Worm (Caenorhabditis elegans) whole organism, young adult: ENCODE results near the gene Y102A11A.2.

Experiments used
- B0336.3 ChIP-seq: fragments of 200-800 bp; sonication (Bioruptor generic); IDR thresholded peaks from 2 replicates; pipeline ENCODE4 v1.3.6; 2022; ENCODE audit warnings: missing genetic modification characterization, missing compliant biosample characterization
- Y79H2A.3 ChIP-seq: fragments of 200-800 bp; sonication (Bioruptor generic); conservative IDR thresholded peaks from 2 replicates; pipeline ENCODE4 v1.3.6; 2022; ENCODE audit warnings: missing genetic modification reagents, missing genetic modification characterization, missing compliant biosample characterization
- ama-1 ChIP-seq, 3 experiments: fragments of 150-350 bp in 1 of 3; sonication (generic microtip) in 2 of 3; optimal IDR thresholded peaks; 2 replicates each; lab custom pipeline; 2014 to 2018; ENCODE audit warnings: missing biosample characterization in 2 of 3, missing genetic modification characterization in 2 of 3, missing genetic modification reagents in 2 of 3
- ccch-3 ChIP-seq: fragments of 200-800 bp; sonication (Bioruptor generic); optimal IDR thresholded peaks from 2 replicates; lab custom pipeline; 2018; ENCODE audit warnings: mild to moderate bottlenecking, missing genetic modification characterization, missing compliant biosample characterization
- ceh-79 ChIP-seq: sonication (generic microtip); optimal IDR thresholded peaks from 2 replicates; lab custom pipeline; 2017; ENCODE audit warnings: mild to moderate bottlenecking, missing genetic modification characterization, missing compliant biosample characterization
- hmg-1.2 ChIP-seq: fragments of 200-800 bp; sonication (Bioruptor generic); IDR thresholded peaks from 2 replicates; pipeline ENCODE4 v1.3.6; 2022; ENCODE audit warnings: missing genetic modification reagents, missing genetic modification characterization, missing compliant biosample characterization
- lag-1 ChIP-seq: fragments of 200-800 bp; sonication (Bioruptor generic); IDR thresholded peaks from 2 replicates; pipeline ENCODE4 v1.3.6; 2022; ENCODE audit warnings: missing genetic modification reagents, missing genetic modification characterization, missing compliant biosample characterization
- madf-10 ChIP-seq: sonication (generic microtip); optimal IDR thresholded peaks from 2 replicates; lab custom pipeline; 2016; ENCODE audit warnings: mild to moderate bottlenecking, missing genetic modification characterization, missing compliant biosample characterization
- nhr-80 ChIP-seq: sonication (generic microtip); optimal IDR thresholded peaks from 2 replicates; lab custom pipeline; 2016; ENCODE audit warnings: missing genetic modification characterization, missing compliant biosample characterization
- snpc-1.1 ChIP-seq: sonication (generic microtip); optimal IDR thresholded peaks from 2 replicates; lab custom pipeline; 2017; ENCODE audit warnings: missing genetic modification characterization, mild to moderate bottlenecking, missing compliant biosample characterization, antibody characterized with exemption, moderate library complexity, missing genotype, missing genetic modification reagents; ENCODE audit not compliant: insufficient read depth

ce11 chrX:2047208-2047946 lies 20.9 kb downstream of the Y102A11A.2 start:
- TF ChIP-seq nhr-80 (tag; lab: Kevin White, UChicago), result no peak
- no peak for TF ChIP-seq Y79H2A.3 (GFP tag; lab: Robert Waterston, UW)
- no peak for TF ChIP-seq ama-1 (optimal IDR thresholded peaks at IDR 0.05; lab: Kevin White, UChicago)
- no peak for TF ChIP-seq ama-1 (GFP tag; optimal IDR thresholded peaks at IDR 0.05; lab: Kevin White, UChicago)
- TF ChIP-seq ceh-79 (tag; lab: Kevin White, UChicago), result no peak
- TF ChIP-seq madf-10 (tag; lab: Kevin White, UChicago), result no peak
- no peak for TF ChIP-seq B0336.3 (GFP tag; lab: Robert Waterston, UW)
- TF ChIP-seq snpc-1.1 (tag; lab: Kevin White, UChicago), result no peak
- no peak for TF ChIP-seq hmg-1.2
- no peak for TF ChIP-seq ccch-3 (GFP tag; lab: Kevin White, UChicago)
- no peak for TF ChIP-seq lag-1
